Worm (Caenorhabditis elegans) whole organism, L1 larva: ENCODE data around the gene C45G7.4.

Experiments used
- aly-2 ChIP-seq: fragments of 150-350 bp; optimal IDR thresholded peaks from 2 replicates; lab custom pipeline; 2014; ENCODE audit warnings: missing biosample characterization, missing genetic modification characterization
- blmp-1 ChIP-seq: fragments of 150-350 bp; optimal IDR thresholded peaks from 2 replicates; lab custom pipeline; 2014; ENCODE audit warnings: missing biosample characterization, missing genetic modification characterization
- ceh-8 ChIP-seq: fragments of 200-800 bp; sonication (Bioruptor generic); optimal IDR thresholded peaks from 2 replicates; lab custom pipeline; 2018; ENCODE audit warnings: mild to moderate bottlenecking, missing genetic modification characterization, moderate library complexity, missing compliant biosample characterization
- ceh-90 ChIP-seq: sonication (generic microtip); optimal IDR thresholded peaks from 2 replicates; lab custom pipeline; 2016; ENCODE audit warnings: missing genetic modification characterization, missing compliant biosample characterization
- ces-1 ChIP-seq: fragments of 150-350 bp; optimal IDR thresholded peaks from 2 replicates; lab custom pipeline; 2014; ENCODE audit warnings: missing biosample characterization, missing genetic modification reagents, missing genetic modification characterization
- dsc-1 ChIP-seq: sonication (generic microtip); optimal IDR thresholded peaks from 2 replicates; lab custom pipeline; 2016; ENCODE audit warnings: mild to moderate bottlenecking, missing genetic modification characterization, missing compliant biosample characterization
- efl-1 ChIP-seq, 4 experiments: fragments of 150-350 bp; optimal IDR thresholded peaks in 3 of 4; peaks in 1 of 4; 1 replicate in 1 of 4; 2 replicates in 3 of 4; lab custom pipeline; 2014; ENCODE audit warnings: missing biosample characterization in 2 of 4, missing genetic modification characterization in 2 of 4, missing genetic modification reagents in 2 of 4
- efl-3 ChIP-seq: fragments of 200-800 bp; sonication (Bioruptor generic); optimal IDR thresholded peaks from 2 replicates; lab custom pipeline; 2018; ENCODE audit warnings: mild to moderate bottlenecking, missing genetic modification characterization, missing compliant biosample characterization
- egl-13 ChIP-seq: sonication (generic microtip); optimal IDR thresholded peaks from 2 replicates; lab custom pipeline; 2016; ENCODE audit warnings: missing genotype, missing genetic modification reagents, missing genetic modification characterization, missing compliant biosample characterization
- egl-27 ChIP-seq, 2 experiments: fragments of 150-350 bp in 1 of 2; sonication (generic microtip); optimal IDR thresholded peaks; 3 replicates each; lab custom pipeline; 2017 to 2018; ENCODE audit warnings: missing biosample characterization in 2 of 2, missing genetic modification characterization in 2 of 2, missing genetic modification reagents in 2 of 2
- ets-5 ChIP-seq: fragments of 200-800 bp; sonication (Bioruptor generic); IDR thresholded peaks from 2 replicates; pipeline ENCODE4 v1.3.6; 2022; ENCODE audit warnings: missing genetic modification characterization, missing compliant biosample characterization
- fkh-10 ChIP-seq: sonication (generic microtip); optimal IDR thresholded peaks from 2 replicates; lab custom pipeline; 2017; ENCODE audit warnings: missing biosample characterization, missing genetic modification reagents, missing genetic modification characterization
- fkh-8 ChIP-seq: sonication (generic microtip); optimal IDR thresholded peaks from 2 replicates; lab custom pipeline; 2016; ENCODE audit warnings: mild to moderate bottlenecking, missing genetic modification characterization, missing compliant biosample characterization
- hlh-17 ChIP-seq: fragments of 200-800 bp; sonication (Bioruptor generic); optimal IDR thresholded peaks from 2 replicates; lab custom pipeline; 2018; ENCODE audit warnings: missing genetic modification characterization, mild to moderate bottlenecking, missing compliant biosample characterization, moderate library complexity, borderline replicate concordance
- hlh-4 ChIP-seq: sonication (generic microtip); optimal IDR thresholded peaks from 2 replicates; lab custom pipeline; 2016; ENCODE audit warnings: mild to moderate bottlenecking, missing genetic modification characterization, missing compliant biosample characterization
- isw-1 ChIP-seq: fragments of 200-800 bp; sonication (Bioruptor generic); IDR thresholded peaks from 2 replicates; pipeline ENCODE4 v1.3.6; 2022; ENCODE audit warnings: missing genetic modification characterization, missing compliant biosample characterization
- lin-13 ChIP-seq: fragments of 150-350 bp; optimal IDR thresholded peaks from 2 replicates; lab custom pipeline; 2014; ENCODE audit warnings: missing biosample characterization, missing genetic modification reagents, missing genetic modification characterization
- lin-39 ChIP-seq: fragments of 150-350 bp; optimal IDR thresholded peaks from 2 replicates; lab custom pipeline; 2014; ENCODE audit warnings: missing biosample characterization, missing genetic modification reagents, missing genetic modification characterization
- lir-3 ChIP-seq: sonication (generic microtip); optimal IDR thresholded peaks from 2 replicates; lab custom pipeline; 2016; ENCODE audit warnings: mild to moderate bottlenecking, missing genetic modification characterization, moderate library complexity, missing compliant biosample characterization; ENCODE audit not compliant: poor library complexity
- mef-2 ChIP-seq: fragments of 150-350 bp; optimal IDR thresholded peaks from 2 replicates; lab custom pipeline; 2014; ENCODE audit warnings: missing biosample characterization, missing genetic modification characterization
- nhr-12 ChIP-seq: sonication (generic microtip); optimal IDR thresholded peaks from 2 replicates; lab custom pipeline; 2017; ENCODE audit warnings: missing biosample characterization, missing genetic modification characterization
- nhr-19 ChIP-seq: fragments of 200-800 bp; sonication (Bioruptor generic); conservative IDR thresholded peaks from 2 replicates; pipeline ENCODE4 v1.3.6; 2022; ENCODE audit warnings: missing genetic modification characterization, missing compliant biosample characterization
- nhr-20 ChIP-seq: sonication (generic microtip); optimal IDR thresholded peaks from 2 replicates; lab custom pipeline; 2016; ENCODE audit warnings: mild to moderate bottlenecking, missing genetic modification characterization, missing compliant biosample characterization
- nhr-237 ChIP-seq: fragments of 150-350 bp; optimal IDR thresholded peaks from 2 replicates; lab custom pipeline; 2014; ENCODE audit warnings: missing biosample characterization, missing genetic modification characterization
- nhr-28 ChIP-seq: fragments of 150-350 bp; optimal IDR thresholded peaks from 2 replicates; lab custom pipeline; 2014; ENCODE audit warnings: missing biosample characterization, missing genetic modification characterization
- nhr-47 ChIP-seq: sonication (generic microtip); optimal IDR thresholded peaks from 2 replicates; lab custom pipeline; 2016; ENCODE audit warnings: mild to moderate bottlenecking, missing genetic modification characterization, moderate library complexity, missing compliant biosample characterization
- nhr-71 ChIP-seq: sonication (generic microtip); optimal IDR thresholded peaks from 2 replicates; lab custom pipeline; 2016; ENCODE audit warnings: mild to moderate bottlenecking, missing genetic modification characterization, moderate library complexity, missing compliant biosample characterization
- nhr-76 ChIP-seq: sonication (generic microtip); optimal IDR thresholded peaks from 2 replicates; lab custom pipeline; 2017; ENCODE audit warnings: missing biosample characterization, missing genetic modification characterization
- nhr-85 ChIP-seq: sonication (generic microtip); peaks from one replicate; lab custom pipeline; 2016; ENCODE audit warnings: missing genetic modification characterization, inconsistent platforms, missing compliant biosample characterization
- pqm-1 ChIP-seq: sonication (generic microtip); optimal IDR thresholded peaks from 3 replicates; lab custom pipeline; 2017; ENCODE audit warnings: missing biosample characterization, missing genetic modification characterization
- skn-1 ChIP-seq: fragments of 150-350 bp; optimal IDR thresholded peaks from 2 replicates; lab custom pipeline; 2014; ENCODE audit warnings: missing biosample characterization, missing genetic modification characterization
- sox-4 ChIP-seq: sonication (generic microtip); optimal IDR thresholded peaks from 2 replicates; lab custom pipeline; 2016; ENCODE audit warnings: missing genetic modification characterization, missing compliant biosample characterization
- tbx-2 ChIP-seq: sonication (generic microtip); optimal IDR thresholded peaks from 2 replicates; lab custom pipeline; 2016; ENCODE audit warnings: missing genetic modification characterization, missing compliant biosample characterization
- unc-130 ChIP-seq: fragments of 150-350 bp; optimal IDR thresholded peaks from 2 replicates; lab custom pipeline; 2017; ENCODE audit warnings: missing biosample characterization, missing genetic modification characterization, inconsistent platforms
- unc-86 ChIP-seq: sonication (generic microtip); optimal IDR thresholded peaks from 2 replicates; lab custom pipeline; 2016; ENCODE audit warnings: missing genetic modification characterization, missing compliant biosample characterization
- zag-1 ChIP-seq: fragments of 150-350 bp; optimal IDR thresholded peaks from 2 replicates; lab custom pipeline; 2014; ENCODE audit warnings: missing biosample characterization, missing genetic modification characterization

The C45G7.4 gene

ce11 chrIV:2451233-2451632 is 18.4 kb downstream of the C45G7.4 start, which contains the start of gene C45G7.13:
Gene C45G7.13, minus strand, starts transcription at chrIV:2451333.
- no peak for TF ChIP-seq ets-5 (GFP tag; lab: Robert Waterston, UW)
- TF ChIP-seq, all 84 proteins: peak for 0

- no peak for TF ChIP-seq efl-1 (optimal IDR thresholded peaks at IDR 0.05; lab: Kevin White, UChicago)
- TF ChIP-seq efl-1 (GFP tag; optimal IDR thresholded peaks at IDR 0.05 in 1 of 2; lab: Kevin White, UChicago) = peak in 1 of 2 experiments; percentile 33
- no peak for TF ChIP-seq fkh-10 (GFP tag; lab: Kevin White, UChicago)
- TF ChIP-seq, all 84 proteins: peak for 1
Observed at ce11 chrIV:2451655-2452054, 18.9 kb downstream of the C45G7.4 start.

DNA sequence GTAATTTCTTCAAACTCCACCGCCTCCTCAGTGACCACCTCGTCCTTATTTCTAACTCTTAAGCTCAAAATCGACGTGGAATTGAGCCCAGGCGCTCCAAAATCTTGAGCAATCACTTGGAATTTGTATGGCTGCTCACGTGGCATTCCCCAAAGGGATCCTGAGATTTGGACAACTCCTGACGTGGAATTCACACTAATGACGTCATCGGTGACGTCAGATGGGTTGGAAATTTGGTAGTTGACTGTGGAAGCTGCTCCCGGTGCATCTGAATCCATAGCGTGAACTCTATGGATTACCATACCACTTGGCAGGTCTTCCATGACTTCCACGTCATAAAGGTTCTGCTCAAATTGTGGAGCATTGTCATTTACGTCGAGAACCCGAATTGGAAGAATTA is 22.3 kb downstream of the C45G7.4 start:
- no peak for TF ChIP-seq unc-86 (tag; lab: Kevin White, UChicago)
- TF ChIP-seq dsc-1 (tag; lab: Kevin White, UChicago) = no peak
- TF ChIP-seq ces-1 = no peak
- no peak for TF ChIP-seq nhr-237
- TF ChIP-seq nhr-76 (tag; lab: Kevin White, UChicago) = no peak
- TF ChIP-seq isw-1 (GFP tag; lab: Robert Waterston, UW) = no peak
- TF ChIP-seq efl-3 (GFP tag; lab: Kevin White, UChicago) = no peak
- TF ChIP-seq egl-13 (tag; lab: Kevin White, UChicago) = no peak
- no peak for TF ChIP-seq nhr-12
- TF ChIP-seq tbx-2 (tag; lab: Kevin White, UChicago) = no peak
- TF ChIP-seq lir-3 = no peak
- no peak for TF ChIP-seq ceh-90 (tag; lab: Kevin White, UChicago)
- TF ChIP-seq mef-2 (tag; lab: Kevin White, UChicago) = no peak
- TF ChIP-seq lin-13 (GFP tag; lab: Kevin White, UChicago) = no peak
- TF ChIP-seq hlh-4 (tag; lab: Kevin White, UChicago) = no peak
- no peak for TF ChIP-seq lin-39 (tag; lab: Kevin White, UChicago)
- TF ChIP-seq efl-1 (optimal IDR thresholded peaks at IDR 0.05; lab: Kevin White, UChicago) = no peak
- no peak for TF ChIP-seq efl-1 (GFP tag; optimal IDR thresholded peaks at IDR 0.05 in 1 of 2; lab: Kevin White, UChicago)
- no peak for TF ChIP-seq aly-2 (tag; lab: Kevin White, UChicago)
- TF ChIP-seq, all 84 proteins: peak for 0

DNA sequence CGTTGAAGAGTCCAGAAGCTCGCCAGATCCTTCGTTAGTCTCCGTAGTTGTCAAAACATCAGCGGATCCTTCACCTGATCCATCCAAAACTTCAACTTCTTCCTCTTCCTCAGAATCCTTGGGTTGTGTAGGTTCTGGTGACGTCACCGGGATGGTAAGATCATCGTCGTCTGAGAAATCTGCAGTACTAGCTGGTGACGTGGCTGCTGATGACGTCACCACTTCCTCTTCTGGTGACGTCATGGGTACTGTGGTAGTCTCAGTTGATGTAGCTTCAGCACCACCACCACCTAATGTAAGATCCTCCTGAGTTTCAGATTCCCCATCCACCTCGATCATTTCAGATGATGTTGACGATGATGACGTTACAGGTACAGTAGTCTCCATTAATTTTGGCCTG is 28.6 kb downstream of the C45G7.4 start:
- TF ChIP-seq skn-1 (tag; lab: Kevin White, UChicago) (no peak), nhr-47 (no peak), pqm-1 (tag; lab: Kevin White, UChicago) (no peak), nhr-20 (no peak), sox-4 (tag; lab: Kevin White, UChicago) (no peak), nhr-71 (no peak), nhr-28 (no peak), zag-1 (tag; lab: Kevin White, UChicago) (no peak), egl-27 (tag; optimal IDR thresholded peaks at IDR 0.05; lab: Kevin White, UChicago) (no peak)
- TF ChIP-seq, all 84 proteins: peak for 0

DNA sequence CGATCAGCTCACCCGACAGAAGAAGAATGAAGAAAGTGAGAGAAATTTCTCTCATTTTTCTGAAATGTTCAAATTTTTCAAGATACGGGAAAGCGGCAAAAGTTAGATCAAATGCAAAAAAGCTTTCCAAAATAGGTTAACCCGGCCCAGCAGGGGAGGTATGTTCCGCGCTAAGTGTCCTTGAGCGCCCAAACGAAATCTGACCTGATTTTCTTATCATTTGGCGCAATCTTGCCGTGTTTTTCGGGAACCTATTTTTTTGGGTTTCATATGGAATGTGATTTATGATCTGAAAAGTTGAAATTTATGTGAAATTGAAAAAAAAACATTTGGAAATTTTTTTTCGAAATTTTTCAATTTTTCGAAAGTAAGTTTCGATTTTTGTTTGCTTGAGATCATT is 30.5 kb downstream of the C45G7.4 start, which contains the start of gene cdh-10:
cdh-10 (minus strand) TSS at position 59 of the 400 bp plus-strand sequence.
- TF ChIP-seq nhr-12 (no peak), fkh-8 (tag; lab: Kevin White, UChicago) (no peak), hlh-17 (GFP tag; lab: Kevin White, UChicago) (no peak), nhr-85 (tag; lab: Kevin White, UChicago) (peak; percentile 60), blmp-1 (tag; lab: Kevin White, UChicago) (peak; percentile 66)

ce11 chrIV:2464156-2464555 is 31.4 kb downstream of the C45G7.4 start, which contains the start of gene ilys-3:
Gene ilys-3, plus strand, starts transcription at chrIV:2464456.
- TF ChIP-seq ceh-8 (GFP tag; lab: Kevin White, UChicago) = no peak
- no peak for TF ChIP-seq sox-4 (tag; lab: Kevin White, UChicago)
- no peak for TF ChIP-seq nhr-237
- no peak for TF ChIP-seq nhr-71
- TF ChIP-seq unc-130 (tag; lab: Kevin White, UChicago) = no peak
- TF ChIP-seq nhr-19 (GFP tag; lab: Robert Waterston, UW) = no peak
